Worm (Caenorhabditis elegans) whole organism, L3 larva: ENCODE results near the gene C09F5.3.

Source experiments
- fkh-10 ChIP-seq: sonication (generic microtip); optimal IDR thresholded peaks from 2 replicates; lab custom pipeline; 2017; ENCODE audit warnings: missing biosample characterization, missing genetic modification reagents, missing genetic modification characterization
- tbx-2 ChIP-seq: sonication (generic microtip); optimal IDR thresholded peaks from 2 replicates; lab custom pipeline; 2016; ENCODE audit warnings: mild to moderate bottlenecking, missing genetic modification characterization, missing compliant biosample characterization

- TF ChIP-seq tbx-2 (no peak), fkh-10 (no peak)
Observed at ce11 chrIII:620204-620718, 44.8 kb downstream of the C09F5.3 start, which contains the start of gene T19C3.4.
